Worm (Caenorhabditis elegans): ENCODE measurements around the gene Y54G2A.50.

The Y54G2A.50 gene

ce11 chrIV:2928409-2928808, 10.6 kb downstream of the Y54G2A.50 start, which contains the start of gene manf-1:
TSS of gene manf-1 (minus strand) at chrIV:2928421.
- no peak for TF ChIP-seq unc-62 (GFP tag; optimal IDR thresholded peaks at IDR 0.05)

- no peak for TF ChIP-seq unc-62 (GFP tag; optimal IDR thresholded peaks at IDR 0.05)
Measured at ce11 chrIV:2931228-2931627, 13.4 kb downstream of the Y54G2A.50 start, which contains the start of gene samt-1. TSS of gene samt-1 (plus strand) at chrIV:2931403.

ce11 chrIV:2935194-2935593, 17.4 kb downstream of the Y54G2A.50 start:
- no peak for TF ChIP-seq unc-62 (GFP tag; optimal IDR thresholded peaks at IDR 0.05)

- TF ChIP-seq unc-62 (GFP tag; optimal IDR thresholded peaks at IDR 0.05), result no peak
Measured at ce11 chrIV:2959798-2960197, 42.0 kb downstream of the Y54G2A.50 start, which contains the start of gene ser-6. TSS of gene ser-6 (plus strand) at chrIV:2960098.

ce11 chrIV:2960242-2960641, 42.4 kb downstream of the Y54G2A.50 start:
- no peak for TF ChIP-seq unc-62 (GFP tag; optimal IDR thresholded peaks at IDR 0.05)

ce11 chrIV:2966884-2967283, 49.1 kb downstream of the Y54G2A.50 start:
- no peak for TF ChIP-seq unc-62 (GFP tag; optimal IDR thresholded peaks at IDR 0.05)
